Fruit fly (Drosophila melanogaster) whole organism, adult: ENCODE measurements around the gene CG5966.
"Not testable (repeated sequence)": the region's sequence is repeated elsewhere in the genome, so short reads cannot be mapped to it uniquely, and the experiment has no call there.

Experiments
- CG11617 ChIP-seq: fragments of 200-800 bp; sonication (Bioruptor generic); optimal IDR thresholded peaks from 2 replicates; lab custom pipeline; 2017; ENCODE audit warnings: mild to moderate bottlenecking, missing biosample characterization, missing genetic modification reagents, missing genetic modification characterization
- CG14711 ChIP-seq: fragments of 200-800 bp; sonication (Bioruptor generic); optimal IDR thresholded peaks from 2 replicates; lab custom pipeline; 2018; ENCODE audit warnings: missing biosample characterization, mild to moderate bottlenecking, missing genetic modification characterization, moderate library complexity
- CG1620 ChIP-seq: fragments of 200-800 bp; sonication (Bioruptor generic); optimal IDR thresholded peaks from 2 replicates; lab custom pipeline; 2016; ENCODE audit warnings: missing biosample characterization, missing genetic modification characterization
- CG5204 ChIP-seq: fragments of 200-800 bp; sonication (Bioruptor generic); optimal IDR thresholded peaks from 2 replicates; lab custom pipeline; 2016; ENCODE audit warnings: missing biosample characterization, missing genetic modification characterization
- CG7045 ChIP-seq: fragments of 200-800 bp; sonication (Bioruptor generic); optimal IDR thresholded peaks from 2 replicates; lab custom pipeline; 2017; ENCODE audit warnings: missing biosample characterization, mild to moderate bottlenecking, missing genetic modification characterization
- CG7101 ChIP-seq: fragments of 200-800 bp; sonication (Bioruptor generic); optimal IDR thresholded peaks from 2 replicates; lab custom pipeline; 2018; ENCODE audit warnings: missing biosample characterization, mild to moderate bottlenecking, missing genetic modification characterization, moderate library complexity
- Hr96 ChIP-seq: fragments of 200-800 bp; sonication (Bioruptor generic); optimal IDR thresholded peaks from 2 replicates; lab custom pipeline; 2016; ENCODE audit warnings: missing biosample characterization, missing genetic modification characterization
- cic ChIP-seq: fragments of 200-800 bp; sonication (Bioruptor generic); optimal IDR thresholded peaks from 2 replicates; lab custom pipeline; 2017; ENCODE audit warnings: missing biosample characterization, mild to moderate bottlenecking, missing genetic modification characterization, moderate library complexity
- ovo ChIP-seq: fragments of 200-800 bp; sonication (Bioruptor generic); optimal IDR thresholded peaks from 2 replicates; lab custom pipeline; 2016; ENCODE audit warnings: missing biosample characterization, missing genetic modification characterization
- tj ChIP-seq: fragments of 200-800 bp; sonication (Bioruptor generic); optimal IDR thresholded peaks from 3 replicates; lab custom pipeline; 2017; ENCODE audit warnings: missing biosample characterization, mild to moderate bottlenecking, missing genetic modification characterization, moderate library complexity
- toe ChIP-seq: fragments of 200-800 bp; sonication (Bioruptor generic); optimal IDR thresholded peaks from 2 replicates; lab custom pipeline; 2016; ENCODE audit warnings: missing biosample characterization, missing genetic modification characterization

DNA sequence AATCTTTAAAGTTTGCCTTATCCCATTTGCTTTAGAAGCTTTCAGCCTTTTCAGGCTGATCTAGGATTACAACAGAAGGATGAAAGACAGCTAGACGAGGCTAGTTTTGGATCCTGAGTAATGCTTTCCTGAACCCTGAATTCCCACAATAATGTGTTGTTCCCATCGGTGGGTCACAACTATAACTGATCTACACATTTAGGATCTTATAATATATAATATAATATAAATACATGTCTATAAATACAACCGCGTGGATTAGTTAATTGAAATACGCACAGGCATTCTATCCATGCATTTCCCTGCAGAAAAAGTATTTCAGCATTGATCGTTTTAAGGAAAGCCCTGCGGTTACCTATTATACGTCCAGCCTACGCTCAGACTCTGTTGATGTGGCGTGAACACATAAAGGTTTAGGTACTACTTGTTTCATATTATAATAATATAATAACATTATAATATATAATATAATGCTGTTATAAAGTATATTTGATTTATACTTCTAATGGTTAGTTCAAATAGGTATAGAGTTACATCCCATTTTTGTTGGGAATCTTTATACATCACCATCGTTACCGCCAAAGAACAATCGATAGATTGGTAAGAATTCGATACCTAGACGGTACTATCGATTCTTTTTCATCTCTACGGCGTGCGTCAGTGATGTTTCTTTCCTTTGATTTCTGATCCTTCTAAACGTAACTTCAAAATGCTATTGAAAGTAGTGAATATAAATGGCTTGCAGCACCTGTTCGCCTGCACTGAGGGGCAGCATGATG is 43.4 kb upstream of the CG5966 start, which contains the start of gene CG32756:
- not testable (repeated sequence) for TF ChIP-seq CG5204 (GFP tag; lab: Kevin White, UChicago); CG11617 (GFP tag; lab: Kevin White, UChicago); CG14711 (tag; lab: Kevin White, UChicago); CG1620; toe (GFP tag; lab: Kevin White, UChicago); Hr96 (GFP tag; lab: Kevin White, UChicago); CG7045 (GFP tag; lab: Kevin White, UChicago); tj (GFP tag; lab: Kevin White, UChicago); cic (GFP tag; lab: Kevin White, UChicago); CG7101 (tag; lab: Kevin White, UChicago); ovo (GFP tag; lab: Kevin White, UChicago)
